Worm (Caenorhabditis elegans): ENCODE measurements around the gene F11D11.3.
A peak's percentile ranks its signal among the peaks of the same experiment; 100 is the strongest.

F11D11.3 gene

DNA sequence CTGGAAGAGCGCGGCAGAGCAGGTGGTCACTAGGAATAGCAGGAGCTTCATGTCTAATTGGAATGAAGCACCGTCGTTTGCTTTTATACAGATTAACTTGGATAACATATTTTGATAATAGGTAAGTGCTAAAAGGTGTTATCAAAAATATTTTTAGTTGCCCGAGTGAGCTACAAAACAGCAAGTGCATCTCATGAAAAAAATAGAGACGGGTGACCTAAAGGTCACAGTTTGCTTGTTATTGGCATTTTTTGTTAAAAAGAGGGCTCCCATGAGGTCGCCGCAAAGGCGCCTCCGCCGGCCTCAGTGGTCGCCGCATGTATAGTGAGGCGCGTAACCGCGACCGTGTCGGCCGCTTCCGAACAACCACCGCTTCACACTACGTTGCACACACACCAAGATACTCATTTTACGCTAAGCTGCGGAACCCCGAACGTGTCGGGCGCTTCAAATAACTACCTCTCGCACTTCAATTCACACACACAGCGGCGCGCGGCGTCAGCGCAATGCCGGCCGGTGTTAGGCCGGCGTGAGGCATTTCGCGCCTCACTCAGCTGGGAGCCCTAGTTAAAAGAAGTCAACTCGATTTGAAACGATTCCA, 30.6 kb downstream of the F11D11.3 start, which contains the start of gene asp-19:
Gene asp-19, minus strand, starts transcription at position 51 of the 601 bp plus-strand sequence.
- no peak for TF ChIP-seq crh-2 (tag; optimal IDR thresholded peaks at IDR 0.05)
- no peak for TF ChIP-seq ztf-1 (GFP tag; conservative IDR thresholded peaks at IDR 0.05)
- TF ChIP-seq nhr-6 (tag; optimal IDR thresholded peaks at IDR 0.05) = no peak
- no peak for TF ChIP-seq snpc-4 (tag; optimal IDR thresholded peaks at IDR 0.05)
- TF ChIP-seq ztf-4 (tag; optimal IDR thresholded peaks at IDR 0.05) = no peak
- TF ChIP-seq mab-5 (tag; optimal IDR thresholded peaks at IDR 0.05) = no peak
- TF ChIP-seq ama-1 (optimal IDR thresholded peaks at IDR 0.05) = no peak
- no peak for TF ChIP-seq unc-62 (GFP tag; optimal IDR thresholded peaks at IDR 0.05)
- no peak for TF ChIP-seq lin-11 (tag; optimal IDR thresholded peaks at IDR 0.05)
- no peak for TF ChIP-seq nhr-129 (tag; optimal IDR thresholded peaks at IDR 0.05)
- no peak for TF ChIP-seq nhr-12 (tag; optimal IDR thresholded peaks at IDR 0.05)
- no peak for TF ChIP-seq nhr-11 (tag; optimal IDR thresholded peaks at IDR 0.05)

- TF ChIP-seq nhr-10 (tag; optimal IDR thresholded peaks at IDR 0.05) = no peak
- peak; percentile 21 for TF ChIP-seq C34F6.9 (tag; optimal IDR thresholded peaks at IDR 0.05)
- peak; percentile 23 for TF ChIP-seq unc-55 (GFP tag; optimal IDR thresholded peaks at IDR 0.05)
- TF ChIP-seq fos-1 (tag; optimal IDR thresholded peaks at IDR 0.05) = no peak
- no peak for TF ChIP-seq nhr-12 (tag; optimal IDR thresholded peaks at IDR 0.05)
These were observed 34.2 kb downstream of the F11D11.3 start for ce11 chrV:18725858-18726257.

- TF ChIP-seq lin-13 (GFP tag; optimal IDR thresholded peaks at IDR 0.05) = no peak
- no peak for TF ChIP-seq zag-1 (tag; optimal IDR thresholded peaks at IDR 0.05)
- no peak for TF ChIP-seq nhr-21 (tag; optimal IDR thresholded peaks at IDR 0.05)
- no peak for TF ChIP-seq aly-2 (tag; optimal IDR thresholded peaks at IDR 0.05)
- no peak for TF ChIP-seq sma-3 (GFP tag; optimal IDR thresholded peaks at IDR 0.05)
- TF ChIP-seq ama-1 (optimal IDR thresholded peaks at IDR 0.05) = no peak
- TF ChIP-seq sem-4 (tag; optimal IDR thresholded peaks at IDR 0.05) = no peak
- TF ChIP-seq alr-1 (tag; optimal IDR thresholded peaks at IDR 0.05) = no peak
- TF ChIP-seq mbf-1 (tag; optimal IDR thresholded peaks at IDR 0.05) = no peak
- no peak for TF ChIP-seq ztf-11 (tag; optimal IDR thresholded peaks at IDR 0.05)
- TF ChIP-seq ceh-16 (tag; optimal IDR thresholded peaks at IDR 0.05) = no peak
- TF ChIP-seq nhr-77 (tag; optimal IDR thresholded peaks at IDR 0.05) = no peak
- TF ChIP-seq nhr-25 (tag; optimal IDR thresholded peaks at IDR 0.05) = no peak
These were observed 36.0 kb downstream of the F11D11.3 start for ce11 chrV:18724076-18724475.

DNA sequence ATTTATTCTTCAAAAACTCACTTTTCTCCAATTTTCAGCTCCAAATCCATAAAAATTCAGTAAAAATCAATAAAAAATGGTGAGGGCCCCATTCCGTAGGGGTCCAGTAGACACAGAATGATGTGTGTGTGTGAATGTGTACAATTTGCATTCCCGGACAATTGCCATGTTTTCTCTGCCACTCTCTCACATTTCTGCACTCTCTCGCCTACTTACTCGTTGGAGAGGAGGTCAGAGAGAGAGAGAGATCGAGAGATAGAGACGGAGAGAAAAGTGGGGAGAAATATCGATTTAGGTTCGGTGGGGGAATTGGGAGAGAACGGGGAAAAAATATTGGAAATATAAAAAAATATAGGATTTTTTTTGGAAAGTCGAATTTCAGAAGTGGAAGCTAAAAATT, 36.5 kb downstream of the F11D11.3 start:
- TF ChIP-seq unc-55 (GFP tag; optimal IDR thresholded peaks at IDR 0.05) (peak; percentile 76), mdl-1 (tag; optimal IDR thresholded peaks at IDR 0.05) (peak; percentile 16 to 66), ztf-1 (GFP tag; conservative IDR thresholded peaks at IDR 0.05) (no peak), snpc-4 (tag; optimal IDR thresholded peaks at IDR 0.05) (peak; percentile 80), fos-1 (tag; optimal IDR thresholded peaks at IDR 0.05) (peak; percentile 70), sma-9 (GFP tag; optimal IDR thresholded peaks at IDR 0.05) (no peak), sma-9 (tag; optimal IDR thresholded peaks at IDR 0.05) (no peak), blmp-1 (tag; optimal IDR thresholded peaks at IDR 0.05; ENCODE audit: insufficient read depth) (no peak), nhr-10 (tag; optimal IDR thresholded peaks at IDR 0.05) (no peak), F13H6.1 (tag; optimal IDR thresholded peaks at IDR 0.05) (peak; percentile 89), nhr-25 (tag; optimal IDR thresholded peaks at IDR 0.05) (peak; percentile 74), C34F6.9 (tag; optimal IDR thresholded peaks at IDR 0.05) (peak; percentile 93), nhr-11 (tag; optimal IDR thresholded peaks at IDR 0.05) (no peak), ceh-16 (tag; optimal IDR thresholded peaks at IDR 0.05) (no peak), unc-39 (tag; optimal IDR thresholded peaks at IDR 0.05) (no peak), nhr-21 (tag; optimal IDR thresholded peaks at IDR 0.05) (peak; percentile 58), zag-1 (tag; optimal IDR thresholded peaks at IDR 0.05) (peak; percentile 72), elt-3 (tag; optimal IDR thresholded peaks at IDR 0.05) (no peak), gmeb-1 (tag; optimal IDR thresholded peaks at IDR 0.05) (peak; percentile 85), nhr-6 (tag; optimal IDR thresholded peaks at IDR 0.05) (peak; percentile 67), nhr-129 (tag; optimal IDR thresholded peaks at IDR 0.05) (peak; percentile 83), egl-27 (tag; optimal IDR thresholded peaks at IDR 0.05) (no peak), elt-1 (tag; optimal IDR thresholded peaks at IDR 0.05) (no peak), lin-11 (tag; optimal IDR thresholded peaks at IDR 0.05) (no peak), dmd-4 (tag; optimal IDR thresholded peaks at IDR 0.05) (no peak), nhr-23 (tag; optimal IDR thresholded peaks at IDR 0.05) (no peak), ceh-82 (tag; optimal IDR thresholded peaks at IDR 0.05) (peak; percentile 34), lsy-2 (tag; optimal IDR thresholded peaks at IDR 0.05) (peak; percentile 72 to 92), lin-39 (tag; optimal IDR thresholded peaks at IDR 0.05) (no peak), ztf-4 (tag; optimal IDR thresholded peaks at IDR 0.05) (no peak), mab-5 (tag; optimal IDR thresholded peaks at IDR 0.05) (peak; percentile 87), unc-62 (GFP tag; optimal IDR thresholded peaks at IDR 0.05) (no peak), lin-13 (GFP tag; optimal IDR thresholded peaks at IDR 0.05) (peak; percentile 79), mbf-1 (tag; optimal IDR thresholded peaks at IDR 0.05) (no peak), crh-2 (tag; optimal IDR thresholded peaks at IDR 0.05) (peak; percentile 89), sem-4 (tag; optimal IDR thresholded peaks at IDR 0.05) (peak; percentile 46)
